Worm (Caenorhabditis elegans): ENCODE results near the gene F20E11.7.

Gene F20E11.7

DNA sequence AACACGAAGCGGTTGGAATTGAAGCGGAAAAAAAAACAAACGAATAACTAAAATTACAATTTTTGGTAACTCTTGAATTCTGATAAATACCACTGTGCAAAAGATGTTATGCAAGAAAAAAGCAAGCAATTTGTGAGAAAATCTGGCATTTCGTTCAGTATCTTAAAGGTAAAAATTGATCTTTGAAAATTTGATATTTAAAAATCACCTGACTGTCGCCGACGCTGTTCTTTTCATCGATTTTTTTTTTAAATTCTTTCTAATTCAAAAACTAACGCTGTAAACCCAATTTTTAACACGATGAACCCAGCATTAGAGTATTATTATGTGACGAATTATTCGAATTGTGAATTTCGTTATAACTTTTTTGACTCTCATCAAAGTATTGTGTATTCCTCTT, 9.3 kb downstream of the F20E11.7 start, which contains the start of gene srh-123:
Gene srh-123, plus strand, starts transcription at position 301 of the 400 bp plus-strand sequence.
- TF ChIP-seq unc-120 (tag; optimal IDR thresholded peaks at IDR 0.05; ENCODE audit: poor library complexity, severe bottlenecking) (no peak), elt-1 (tag; optimal IDR thresholded peaks at IDR 0.05; ENCODE audit: borderline replicate concordance, insufficient read depth) (no peak)

DNA sequence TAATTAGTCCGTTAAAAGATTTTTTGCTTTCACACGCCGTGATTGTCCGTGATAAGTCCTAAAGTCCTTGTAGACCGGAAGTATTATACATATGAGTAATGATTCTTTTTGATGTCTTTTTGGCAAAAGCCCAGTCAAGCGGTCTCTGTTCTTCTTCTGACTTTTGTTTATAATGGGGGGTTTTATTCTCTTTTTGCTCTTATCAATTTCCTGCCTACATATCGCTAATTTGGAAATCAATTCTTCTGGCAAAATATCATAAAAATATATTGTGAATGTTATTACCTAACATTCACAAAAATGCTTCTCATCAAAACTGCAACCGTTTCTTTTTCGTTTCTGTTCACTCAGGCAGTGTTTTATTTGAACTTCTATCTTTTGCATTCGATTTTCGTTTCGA, 12.1 kb downstream of the F20E11.7 start, which contains the start of gene srbc-61:
Gene srbc-61, plus strand, starts transcription at position 301 of the 400 bp plus-strand sequence.
- TF ChIP-seq pha-4 (tag; optimal IDR thresholded peaks at IDR 0.05) (no peak), nhr-237 (tag; optimal IDR thresholded peaks at IDR 0.05) (no peak), flh-1 (GFP tag; optimal IDR thresholded peaks at IDR 0.05) (no peak), M03D4.4 (tag; optimal IDR thresholded peaks at IDR 0.05) (no peak), ceh-43 (GFP tag; optimal IDR thresholded peaks at IDR 0.05) (no peak), ceh-39 (tag; optimal IDR thresholded peaks at IDR 0.05) (no peak), nhr-2 (tag; optimal IDR thresholded peaks at IDR 0.05) (no peak), bed-3 (GFP tag; optimal IDR thresholded peaks at IDR 0.05) (no peak), lin-32 (GFP tag; optimal IDR thresholded peaks at IDR 0.05) (no peak), unc-120 (tag; optimal IDR thresholded peaks at IDR 0.05; ENCODE audit: poor library complexity, severe bottlenecking) (no peak), ces-1 (GFP tag; optimal IDR thresholded peaks at IDR 0.05) (no peak), cnd-1 (tag; optimal IDR thresholded peaks at IDR 0.05) (no peak), hlh-1 (tag; optimal IDR thresholded peaks at IDR 0.05) (no peak), nhr-28 (tag; optimal IDR thresholded peaks at IDR 0.05) (no peak), nhr-76 (tag; optimal IDR thresholded peaks at IDR 0.05) (no peak), elt-1 (tag; optimal IDR thresholded peaks at IDR 0.05; ENCODE audit: borderline replicate concordance, insufficient read depth) (no peak), drap-1 (GFP tag; optimal IDR thresholded peaks at IDR 0.05) (no peak), blmp-1 (tag; optimal IDR thresholded peaks at IDR 0.05) (no peak), lin-13 (tag; optimal IDR thresholded peaks at IDR 0.05) (no peak), lsy-2 (tag; optimal IDR thresholded peaks at IDR 0.05) (no peak)

DNA sequence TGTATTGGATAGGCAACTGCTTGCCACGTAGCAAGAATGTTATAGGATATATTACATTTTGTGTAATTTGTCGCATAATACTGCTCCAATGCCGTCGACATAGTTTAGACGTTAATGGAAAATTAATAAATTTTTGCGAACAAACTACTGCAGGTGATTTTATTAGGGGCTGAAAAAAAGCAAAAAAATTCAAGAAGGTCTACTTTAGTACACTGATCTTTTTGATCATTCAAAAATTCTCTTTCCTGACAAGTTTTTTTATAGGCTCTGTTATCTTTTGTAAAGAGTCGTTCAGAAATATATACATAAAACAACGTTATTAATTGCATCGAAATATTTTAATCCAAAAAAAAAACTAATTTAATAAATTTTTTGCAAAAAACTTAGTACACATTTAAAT, 20.7 kb downstream of the F20E11.7 start, which contains the start of gene srh-111:
Gene srh-111, minus strand, starts transcription at position 101 of the 400 bp plus-strand sequence.
- TF ChIP-seq sptf-1 (tag; optimal IDR thresholded peaks at IDR 0.05) (no peak), snpc-4 (tag; optimal IDR thresholded peaks at IDR 0.05) (no peak)

DNA sequence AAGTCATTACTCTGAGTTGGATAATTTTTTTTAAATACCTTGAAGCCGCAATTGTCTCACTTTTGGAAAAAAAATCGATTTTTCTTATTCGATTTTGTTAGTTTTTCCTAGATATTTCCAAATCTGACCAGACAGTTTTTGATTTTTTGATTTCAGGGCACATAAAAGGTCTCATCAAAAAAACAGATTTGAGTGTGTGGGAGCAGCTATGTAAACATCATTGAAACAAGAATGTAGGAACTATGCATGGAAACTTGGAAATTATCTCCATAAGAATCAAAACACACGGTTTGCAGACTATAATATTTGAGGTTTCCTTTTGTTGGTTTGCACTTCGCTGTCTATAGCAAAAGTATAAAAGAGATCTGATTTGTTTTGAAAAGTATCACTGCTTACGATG, 21.7 kb downstream of the F20E11.7 start, which contains the start of gene scl-24:
Gene scl-24, plus strand, starts transcription at position 301 of the 400 bp plus-strand sequence.
- no peak for TF ChIP-seq lin-13 (tag; optimal IDR thresholded peaks at IDR 0.05)
- TF ChIP-seq ceh-83 (GFP tag; optimal IDR thresholded peaks at IDR 0.05), result no peak
- no peak for TF ChIP-seq pha-4 (tag; optimal IDR thresholded peaks at IDR 0.05)
- no peak for TF ChIP-seq elt-1 (tag; optimal IDR thresholded peaks at IDR 0.05; ENCODE audit: borderline replicate concordance, insufficient read depth)
- TF ChIP-seq zip-8 (tag; optimal IDR thresholded peaks at IDR 0.05), result no peak
- no peak for TF ChIP-seq sem-2 (GFP tag; optimal IDR thresholded peaks at IDR 0.05)
- no peak for TF ChIP-seq mep-1 (tag; optimal IDR thresholded peaks at IDR 0.05)
- no peak for TF ChIP-seq ham-2 (GFP tag; optimal IDR thresholded peaks at IDR 0.05)
- no peak for TF ChIP-seq nhr-2 (tag; optimal IDR thresholded peaks at IDR 0.05)
- TF ChIP-seq sptf-1 (tag; optimal IDR thresholded peaks at IDR 0.05), result no peak
- TF ChIP-seq blmp-1 (tag; optimal IDR thresholded peaks at IDR 0.05), result no peak
- TF ChIP-seq nhr-12 (tag; optimal IDR thresholded peaks at IDR 0.05), result no peak
- no peak for TF ChIP-seq lsy-2 (tag; optimal IDR thresholded peaks at IDR 0.05)

DNA sequence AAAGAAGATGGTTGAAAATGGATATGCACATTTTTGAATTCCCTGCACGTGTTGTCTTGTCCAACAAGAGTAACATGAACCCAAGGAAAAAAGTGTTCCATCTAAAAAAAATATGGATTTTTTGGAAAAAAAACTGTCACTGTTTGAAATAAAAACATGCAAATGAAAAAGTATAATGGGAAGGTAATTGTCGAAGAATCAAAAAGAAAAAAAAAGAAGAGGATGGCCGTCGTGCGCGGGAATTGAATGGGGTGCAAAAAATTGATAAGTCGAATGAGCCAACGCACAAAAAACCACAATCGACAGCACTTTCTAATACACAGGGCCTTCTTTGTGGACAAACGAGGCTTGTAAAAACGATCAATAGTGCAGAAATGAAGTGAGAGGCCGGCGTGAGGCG, 29.4 kb downstream of the F20E11.7 start, which contains the start of gene fbxa-102:
Gene fbxa-102, minus strand, starts transcription at position 101 of the 400 bp plus-strand sequence.
- no peak for TF ChIP-seq nhr-237 (tag; optimal IDR thresholded peaks at IDR 0.05)
- TF ChIP-seq nhr-76 (tag; optimal IDR thresholded peaks at IDR 0.05), result no peak
- no peak for TF ChIP-seq lin-32 (GFP tag; optimal IDR thresholded peaks at IDR 0.05)
- no peak for TF ChIP-seq mab-5 (tag; optimal IDR thresholded peaks at IDR 0.05)
- no peak for TF ChIP-seq nhr-28 (tag; optimal IDR thresholded peaks at IDR 0.05)
- no peak for TF ChIP-seq bed-3 (GFP tag; optimal IDR thresholded peaks at IDR 0.05)
- TF ChIP-seq ham-2 (GFP tag; optimal IDR thresholded peaks at IDR 0.05), result no peak
- TF ChIP-seq ceh-39 (tag; optimal IDR thresholded peaks at IDR 0.05), result no peak
- no peak for TF ChIP-seq ztf-11 (tag; optimal IDR thresholded peaks at IDR 0.05)

DNA sequence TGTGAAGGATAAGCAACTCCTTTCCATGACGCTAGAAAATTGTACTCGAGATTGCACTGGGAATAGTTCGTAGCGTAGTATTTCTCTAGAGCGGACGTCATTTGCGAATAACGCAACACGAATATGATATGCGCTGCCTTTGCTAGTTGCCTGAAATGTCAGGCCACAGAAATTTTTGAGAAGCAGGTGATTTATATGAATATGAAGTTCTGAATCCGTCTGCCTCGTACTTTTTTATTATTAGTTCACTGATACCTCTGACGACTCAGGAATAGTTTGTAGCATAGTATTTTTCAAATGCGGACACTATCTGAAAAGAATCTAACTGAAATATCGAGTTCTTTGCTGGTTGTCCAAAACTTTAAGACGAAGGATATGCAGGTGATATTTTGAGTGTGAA, 31.7 kb downstream of the F20E11.7 start, which contains the start of gene srh-118:
Gene srh-118, minus strand, starts transcription at position 101 of the 400 bp plus-strand sequence.
- TF ChIP-seq unc-39 (tag; optimal IDR thresholded peaks at IDR 0.05) (no peak), mab-5 (tag; optimal IDR thresholded peaks at IDR 0.05) (no peak), unc-62 (GFP tag; optimal IDR thresholded peaks at IDR 0.05) (no peak), ztf-11 (tag; optimal IDR thresholded peaks at IDR 0.05) (no peak), ces-1 (GFP tag; optimal IDR thresholded peaks at IDR 0.05) (no peak), bed-3 (GFP tag; optimal IDR thresholded peaks at IDR 0.05) (no peak), zip-8 (tag; optimal IDR thresholded peaks at IDR 0.05) (no peak), ceh-39 (tag; optimal IDR thresholded peaks at IDR 0.05) (no peak), lin-32 (GFP tag; optimal IDR thresholded peaks at IDR 0.05) (no peak), nhr-28 (tag; optimal IDR thresholded peaks at IDR 0.05) (no peak), ceh-43 (GFP tag; optimal IDR thresholded peaks at IDR 0.05) (no peak), ham-2 (GFP tag; optimal IDR thresholded peaks at IDR 0.05) (no peak)

Data from whole organism, mixed stage, embryonic.